Worm (Caenorhabditis elegans) whole organism, mixed stage, embryonic: ENCODE measurements around the gene F02D10.6.
A peak's percentile ranks its signal among the peaks of the same experiment; 100 is the strongest.

Source experiments
- M03D4.4 ChIP-seq: sonication (generic microtip); optimal IDR thresholded peaks from 2 replicates; lab custom pipeline; 2017; ENCODE audit warnings: mild to moderate bottlenecking, missing genetic modification characterization, missing compliant biosample characterization
- bed-3 ChIP-seq: fragments of 200-800 bp; sonication (Bioruptor generic); optimal IDR thresholded peaks from 3 replicates; lab custom pipeline; 2018; ENCODE audit warnings: mild to moderate bottlenecking, missing genetic modification characterization, moderate library complexity, missing compliant biosample characterization
- ceh-39 ChIP-seq: fragments of 150-350 bp; optimal IDR thresholded peaks from 2 replicates; lab custom pipeline; 2014; ENCODE audit warnings: missing biosample characterization, missing genetic modification characterization
- ceh-43 ChIP-seq: fragments of 200-800 bp; sonication (Bioruptor generic); optimal IDR thresholded peaks from 2 replicates; lab custom pipeline; 2018; ENCODE audit warnings: mild to moderate bottlenecking, missing genetic modification characterization, moderate library complexity, missing compliant biosample characterization
- ceh-83 ChIP-seq: fragments of 200-800 bp; sonication (Bioruptor generic); optimal IDR thresholded peaks from 2 replicates; lab custom pipeline; 2018; ENCODE audit warnings: mild to moderate bottlenecking, missing genetic modification characterization, missing compliant biosample characterization
- ces-1 ChIP-seq: fragments of 150-350 bp; optimal IDR thresholded peaks from 2 replicates; lab custom pipeline; 2014; ENCODE audit warnings: missing biosample characterization, missing genetic modification reagents, missing genetic modification characterization
- cnd-1 ChIP-seq: fragments of 200-800 bp; sonication (Bioruptor generic); optimal IDR thresholded peaks from 2 replicates; lab custom pipeline; 2018; ENCODE audit warnings: mild to moderate bottlenecking, missing genetic modification characterization, missing compliant biosample characterization
- drap-1 ChIP-seq: fragments of 200-800 bp; sonication (Bioruptor generic); optimal IDR thresholded peaks from 3 replicates; lab custom pipeline; 2018; ENCODE audit warnings: mild to moderate bottlenecking, missing genetic modification characterization, missing compliant biosample characterization
- elt-1 ChIP-seq: sonication (generic microtip); optimal IDR thresholded peaks from 2 replicates; lab custom pipeline; 2017; ENCODE audit warnings: missing genetic modification characterization, mild to moderate bottlenecking, missing compliant biosample characterization, antibody characterized with exemption, moderate library complexity, borderline replicate concordance; ENCODE audit not compliant: insufficient read depth
- elt-3 ChIP-seq: fragments of 150-350 bp; optimal IDR thresholded peaks from 2 replicates; lab custom pipeline; 2014; ENCODE audit warnings: missing biosample characterization, missing genetic modification characterization
- flh-1 ChIP-seq: fragments of 200-800 bp; sonication (Bioruptor generic); optimal IDR thresholded peaks from 2 replicates; lab custom pipeline; 2018; ENCODE audit warnings: mild to moderate bottlenecking, missing genetic modification characterization, moderate library complexity, missing compliant biosample characterization
- ham-2 ChIP-seq: fragments of 200-800 bp; sonication (Bioruptor generic); optimal IDR thresholded peaks from 2 replicates; lab custom pipeline; 2018; ENCODE audit warnings: mild to moderate bottlenecking, missing genetic modification characterization, missing compliant biosample characterization
- hlh-1 ChIP-seq: fragments of 150-350 bp; optimal IDR thresholded peaks from 2 replicates; lab custom pipeline; 2014; ENCODE audit warnings: missing biosample characterization, missing genetic modification reagents, missing genetic modification characterization
- lin-13 ChIP-seq: fragments of 150-350 bp; optimal IDR thresholded peaks from 2 replicates; lab custom pipeline; 2014; ENCODE audit warnings: missing biosample characterization, missing genetic modification characterization
- lin-32 ChIP-seq: fragments of 200-800 bp; sonication (Bioruptor generic); optimal IDR thresholded peaks from 2 replicates; lab custom pipeline; 2018; ENCODE audit warnings: mild to moderate bottlenecking, missing genetic modification characterization, missing compliant biosample characterization
- lsy-2 ChIP-seq: fragments of 150-350 bp; optimal IDR thresholded peaks from 2 replicates; lab custom pipeline; 2014; ENCODE audit warnings: missing biosample characterization, missing genetic modification characterization
- mab-5 ChIP-seq: fragments of 150-350 bp; optimal IDR thresholded peaks from 2 replicates; lab custom pipeline; 2014; ENCODE audit warnings: missing biosample characterization, missing genetic modification characterization
- mep-1 ChIP-seq: fragments of 150-350 bp; optimal IDR thresholded peaks from 2 replicates; lab custom pipeline; 2017; ENCODE audit warnings: missing biosample characterization, missing genetic modification reagents, missing genetic modification characterization, inconsistent platforms
- mls-2 ChIP-seq: sonication (generic microtip); optimal IDR thresholded peaks from 2 replicates; lab custom pipeline; 2016; ENCODE audit warnings: mild to moderate bottlenecking, missing genetic modification characterization, moderate library complexity, missing compliant biosample characterization
- nhr-12 ChIP-seq: fragments of 150-350 bp; optimal IDR thresholded peaks from 2 replicates; lab custom pipeline; 2014; ENCODE audit warnings: missing biosample characterization, missing genetic modification characterization
- nhr-2 ChIP-seq: fragments of 150-350 bp; optimal IDR thresholded peaks from 2 replicates; lab custom pipeline; 2014; ENCODE audit warnings: missing biosample characterization, missing genetic modification characterization
- nhr-237 ChIP-seq: fragments of 150-350 bp; optimal IDR thresholded peaks from 2 replicates; lab custom pipeline; 2014; ENCODE audit warnings: missing biosample characterization, missing genetic modification characterization
- nhr-28 ChIP-seq: fragments of 150-350 bp; optimal IDR thresholded peaks from 2 replicates; lab custom pipeline; 2014; ENCODE audit warnings: missing biosample characterization, missing genetic modification characterization
- nhr-76 ChIP-seq: sonication (generic microtip); optimal IDR thresholded peaks from 2 replicates; lab custom pipeline; 2017; ENCODE audit warnings: missing biosample characterization, missing genetic modification characterization
- pha-4 ChIP-seq: fragments of 150-350 bp; optimal IDR thresholded peaks from 2 replicates; lab custom pipeline; 2018; ENCODE audit warnings: missing biosample characterization, missing genetic modification reagents, missing genetic modification characterization
- sem-2 ChIP-seq: fragments of 200-800 bp; sonication (Bioruptor generic); optimal IDR thresholded peaks from 2 replicates; lab custom pipeline; 2018; ENCODE audit warnings: mild to moderate bottlenecking, missing genetic modification characterization, missing compliant biosample characterization
- snpc-4 ChIP-seq: fragments of 150-350 bp; optimal IDR thresholded peaks from 2 replicates; lab custom pipeline; 2014; ENCODE audit warnings: missing biosample characterization, missing genetic modification characterization
- sptf-1 ChIP-seq: sonication (generic microtip); optimal IDR thresholded peaks from 2 replicates; lab custom pipeline; 2017; ENCODE audit warnings: mild to moderate bottlenecking, missing genetic modification characterization, moderate library complexity, missing compliant biosample characterization
- tbx-8 ChIP-seq: fragments of 200-800 bp; sonication (Bioruptor generic); optimal IDR thresholded peaks from 2 replicates; lab custom pipeline; 2018; ENCODE audit warnings: mild to moderate bottlenecking, missing genetic modification characterization, moderate library complexity, missing compliant biosample characterization
- unc-120 ChIP-seq: sonication (generic microtip); optimal IDR thresholded peaks from 2 replicates; lab custom pipeline; 2017; ENCODE audit warnings: missing genetic modification characterization, missing compliant biosample characterization; ENCODE audit not compliant: poor library complexity, severe bottlenecking
- unc-39 ChIP-seq: fragments of 150-350 bp; optimal IDR thresholded peaks from 2 replicates; lab custom pipeline; 2014; ENCODE audit warnings: missing biosample characterization, missing genetic modification characterization
- unc-62 ChIP-seq: fragments of 150-350 bp; optimal IDR thresholded peaks from 2 replicates; lab custom pipeline; 2014; ENCODE audit warnings: missing biosample characterization, missing genetic modification reagents, missing genetic modification characterization
- zip-8 ChIP-seq: fragments of 150-350 bp; optimal IDR thresholded peaks from 2 replicates; lab custom pipeline; 2014; ENCODE audit warnings: missing biosample characterization, missing genetic modification characterization
- ztf-11 ChIP-seq: fragments of 150-350 bp; optimal IDR thresholded peaks from 2 replicates; lab custom pipeline; 2014; ENCODE audit warnings: missing biosample characterization, missing genetic modification characterization

Gene F02D10.6

DNA sequence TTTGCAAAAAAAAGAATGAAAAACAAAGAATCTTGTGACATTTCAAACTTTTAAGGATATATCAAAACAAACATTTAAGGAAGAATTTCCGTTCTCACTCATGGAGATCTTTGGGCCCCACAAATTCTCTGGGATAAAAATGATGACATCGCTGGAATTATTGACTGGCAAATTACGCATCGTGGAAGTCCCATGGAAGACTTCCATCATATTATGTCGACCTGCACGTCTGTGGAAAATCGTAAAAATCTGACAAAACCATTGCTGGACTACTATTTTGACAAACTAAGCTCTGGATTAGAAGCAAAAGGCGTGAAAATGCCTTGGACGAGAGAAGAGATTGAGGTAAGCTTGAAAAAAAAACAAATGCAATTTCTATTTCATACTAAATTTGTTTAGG is 34.0 kb downstream of the F02D10.6 start:
- TF ChIP-seq mab-5 (tag; lab: Kevin White, UChicago) (no peak), nhr-76 (tag; lab: Kevin White, UChicago) (no peak), nhr-237 (no peak), elt-3 (tag; lab: Kevin White, UChicago) (no peak), ztf-11 (tag; lab: Kevin White, UChicago) (no peak), nhr-12 (tag; lab: Kevin White, UChicago) (no peak), lsy-2 (no peak), cnd-1 (tag; lab: Kevin White, UChicago) (no peak), hlh-1 (no peak), bed-3 (GFP tag; lab: Kevin White, UChicago) (no peak), unc-120 (no peak), sptf-1 (tag; lab: Kevin White, UChicago) (no peak), ceh-83 (GFP tag; lab: Kevin White, UChicago) (no peak), nhr-28 (tag; lab: Kevin White, UChicago) (no peak), snpc-4 (no peak), elt-1 (no peak), ceh-43 (GFP tag; lab: Kevin White, UChicago) (no peak), zip-8 (tag; lab: Kevin White, UChicago) (no peak), drap-1 (GFP tag; lab: Kevin White, UChicago) (no peak)

DNA sequence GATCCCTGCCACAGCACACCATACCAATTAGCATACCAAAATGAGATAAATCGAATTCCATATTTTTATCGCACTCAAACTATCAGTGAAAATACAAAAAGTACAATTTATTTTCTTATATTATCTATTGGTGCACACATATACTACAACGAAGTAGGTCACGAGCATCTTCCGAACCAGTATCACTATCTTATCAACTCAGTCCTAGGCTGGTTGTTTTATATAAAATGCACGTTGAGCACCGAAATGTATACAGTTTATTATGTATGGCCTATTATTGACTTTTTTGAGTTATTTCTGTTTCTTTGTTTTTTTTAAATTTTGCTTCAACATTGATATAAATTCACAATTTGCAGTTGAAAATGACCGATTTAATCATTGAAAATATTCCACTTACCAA is 35.8 kb downstream of the F02D10.6 start, which contains the start of gene C29F7.2:
Gene C29F7.2 (plus strand): TSS at position 357 of the 400 bp plus-strand sequence.
- no peak for TF ChIP-seq ces-1 (GFP tag; lab: Kevin White, UChicago)
- no peak for TF ChIP-seq elt-1
- TF ChIP-seq lsy-2 = no peak
- TF ChIP-seq ztf-11 (tag; lab: Kevin White, UChicago) = no peak

DNA sequence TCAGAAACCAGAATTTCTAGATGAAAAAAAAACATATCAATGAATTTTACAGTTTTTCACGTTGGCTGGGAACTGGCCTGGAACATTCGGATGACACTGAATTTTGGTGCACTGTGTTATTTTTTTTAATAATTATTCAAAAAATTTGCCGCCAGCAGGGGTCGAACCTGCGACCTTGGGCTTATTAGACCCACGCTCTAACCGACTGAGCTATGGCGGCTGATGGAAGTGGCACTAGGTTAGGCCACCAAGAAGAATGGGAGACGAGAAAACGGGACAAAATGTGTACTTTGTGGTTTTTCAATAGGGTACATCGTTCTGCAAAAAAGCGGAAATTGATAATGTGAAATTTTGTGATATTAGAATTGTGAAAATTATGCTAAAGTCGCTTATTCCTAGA is 36.5 kb downstream of the F02D10.6 start:
- TF ChIP-seq flh-1 (GFP tag; lab: Kevin White, UChicago) (no peak), elt-1 (no peak), mls-2 (tag; lab: Kevin White, UChicago) (peak; percentile 55), pha-4 (tag; lab: Kevin White, UChicago) (no peak), ceh-43 (GFP tag; lab: Kevin White, UChicago) (peak; percentile 5), hlh-1 (peak; percentile 6), bed-3 (GFP tag; lab: Kevin White, UChicago) (peak; percentile 32), ceh-39 (tag; lab: Kevin White, UChicago) (no peak), nhr-237 (no peak), mab-5 (tag; lab: Kevin White, UChicago) (no peak), M03D4.4 (tag; lab: Kevin White, UChicago) (peak; percentile 63), snpc-4 (no peak), ces-1 (GFP tag; lab: Kevin White, UChicago) (no peak), tbx-8 (no peak), cnd-1 (tag; lab: Kevin White, UChicago) (peak; percentile 66), lsy-2 (no peak), elt-3 (tag; lab: Kevin White, UChicago) (no peak), nhr-2 (tag; lab: Kevin White, UChicago) (no peak), ham-2 (GFP tag; lab: Kevin White, UChicago) (peak; percentile 45), lin-32 (GFP tag; lab: Kevin White, UChicago) (no peak), drap-1 (GFP tag; lab: Kevin White, UChicago) (peak; percentile 66), zip-8 (tag; lab: Kevin White, UChicago) (no peak), sem-2 (peak; percentile 49), unc-62 (GFP tag; lab: Kevin White, UChicago) (no peak), sptf-1 (tag; lab: Kevin White, UChicago) (peak; percentile 79), ztf-11 (tag; lab: Kevin White, UChicago) (no peak), nhr-12 (tag; lab: Kevin White, UChicago) (no peak), unc-120 (peak; percentile 46), mep-1 (tag; lab: Kevin White, UChicago) (no peak), lin-13 (tag; lab: Kevin White, UChicago) (no peak)

DNA sequence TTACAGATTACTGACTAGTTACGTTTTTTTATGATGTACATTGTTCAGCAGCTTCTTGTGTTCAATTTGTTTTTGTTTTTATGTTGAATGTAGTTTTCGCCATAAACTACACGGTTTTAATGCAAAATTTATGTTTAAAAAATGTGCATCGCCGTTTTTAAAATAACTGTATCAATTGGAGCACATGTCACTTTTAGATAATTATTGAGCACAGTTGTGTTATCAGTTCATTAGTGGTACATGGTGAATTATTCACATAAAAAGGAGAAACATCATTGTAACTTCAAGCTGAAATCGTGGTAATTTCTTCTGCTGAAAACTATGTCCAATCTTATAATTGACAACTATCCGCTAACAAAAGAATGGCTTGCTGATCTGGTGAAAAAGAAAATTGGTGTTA is 39.2 kb downstream of the F02D10.6 start:
- TF ChIP-seq tbx-8 = no peak
- no peak for TF ChIP-seq zip-8 (tag; lab: Kevin White, UChicago)
- no peak for TF ChIP-seq drap-1 (GFP tag; lab: Kevin White, UChicago)
- no peak for TF ChIP-seq ces-1 (GFP tag; lab: Kevin White, UChicago)
- TF ChIP-seq elt-1 = no peak
- TF ChIP-seq lin-13 (tag; lab: Kevin White, UChicago) = no peak
- no peak for TF ChIP-seq elt-3 (tag; lab: Kevin White, UChicago)
- no peak for TF ChIP-seq flh-1 (GFP tag; lab: Kevin White, UChicago)
- no peak for TF ChIP-seq nhr-237
- no peak for TF ChIP-seq lin-32 (GFP tag; lab: Kevin White, UChicago)
- no peak for TF ChIP-seq unc-39
- TF ChIP-seq nhr-2 (tag; lab: Kevin White, UChicago) = no peak
- no peak for TF ChIP-seq nhr-76 (tag; lab: Kevin White, UChicago)
- TF ChIP-seq unc-120 = no peak
- TF ChIP-seq mls-2 (tag; lab: Kevin White, UChicago) = no peak
- no peak for TF ChIP-seq ham-2 (GFP tag; lab: Kevin White, UChicago)
- no peak for TF ChIP-seq pha-4 (tag; lab: Kevin White, UChicago)
- TF ChIP-seq, all 35 proteins: peak for 0
